Fruit fly (Drosophila melanogaster) whole organism, wandering third instar larva: ENCODE results near the gene CG1637.
A peak's percentile ranks its signal among the peaks of the same experiment; 100 is the strongest.

ENCODE experiments used
- CG32264 ChIP-seq: fragments of 200-800 bp; sonication (Bioruptor generic); optimal IDR thresholded peaks from 2 replicates; lab custom pipeline; 2016; ENCODE audit warnings: missing biosample characterization, missing genetic modification characterization
- CG9705 ChIP-seq: fragments of 200-800 bp; sonication (Bioruptor generic); optimal IDR thresholded peaks from 2 replicates; lab custom pipeline; 2018; ENCODE audit warnings: missing biosample characterization, mild to moderate bottlenecking, missing genetic modification characterization
- CrebA ChIP-seq: fragments of 200-800 bp; sonication (Bioruptor generic); optimal IDR thresholded peaks from 2 replicates; lab custom pipeline; 2016; ENCODE audit warnings: missing biosample characterization, mild to moderate bottlenecking, missing genetic modification characterization, borderline replicate concordance
- Dfd ChIP-seq: fragments of >200 bp; optimal IDR thresholded peaks from 2 replicates; lab custom pipeline; 2017; ENCODE audit warnings: missing biosample characterization, missing genetic modification characterization
- Dif ChIP-seq: fragments of 200-275, 200-300 bp; sonication (Bioruptor generic); optimal IDR thresholded peaks from 2 replicates; lab custom pipeline; 2018; ENCODE audit warnings: missing biosample characterization, missing genetic modification characterization; ENCODE audit not compliant: partially characterized antibody
- HLH106 ChIP-seq: fragments of 200-800 bp; optimal IDR thresholded peaks from 3 replicates; lab custom pipeline; 2019; ENCODE audit warnings: missing biosample characterization, mild to moderate bottlenecking, missing genetic modification characterization, moderate library complexity
- Hnf4 ChIP-seq: fragments of 200-800 bp; sonication (Bioruptor generic); optimal IDR thresholded peaks from 2 replicates; lab custom pipeline; 2016; ENCODE audit warnings: missing biosample characterization, mild to moderate bottlenecking, missing genetic modification characterization
- Hr78 ChIP-seq: fragments of >200 bp; optimal IDR thresholded peaks from 2 replicates; lab custom pipeline; 2017; ENCODE audit warnings: missing biosample characterization, missing genetic modification characterization
- Jra ChIP-seq: sonication (Bioruptor generic); optimal IDR thresholded peaks from 2 replicates; lab custom pipeline; 2016; ENCODE audit warnings: missing biosample characterization, missing genetic modification characterization
- Mio ChIP-seq: sonication (Bioruptor generic); optimal IDR thresholded peaks from 2 replicates; lab custom pipeline; 2016; ENCODE audit warnings: missing biosample characterization, missing genetic modification characterization
- Myc ChIP-seq: fragments of >200 bp; optimal IDR thresholded peaks from 2 replicates; lab custom pipeline; 2017
- OdsH ChIP-seq: fragments of 200-800 bp; sonication (Bioruptor generic); optimal IDR thresholded peaks from 2 replicates; lab custom pipeline; 2016; ENCODE audit warnings: missing biosample characterization, mild to moderate bottlenecking, missing genetic modification characterization
- Rel ChIP-seq, 2 experiments: fragments of 200-800 bp; sonication (Bioruptor generic) in 1 of 2; optimal IDR thresholded peaks; 2 replicates in 1 of 2; 3 replicates in 1 of 2; lab custom pipeline; 2016 to 2019; ENCODE audit warnings: mild to moderate bottlenecking in 2 of 2, missing biosample characterization in 2 of 2, missing genetic modification characterization in 2 of 2, moderate library complexity in 1 of 2
- Sp1 ChIP-seq: fragments of 200-800 bp; sonication (Bioruptor generic); optimal IDR thresholded peaks from 3 replicates; lab custom pipeline; 2019; ENCODE audit warnings: missing biosample characterization, mild to moderate bottlenecking, missing genetic modification characterization, moderate library complexity
- Vsx2 ChIP-seq: fragments of 200-300, 225-300 bp; sonication (Bioruptor generic); optimal IDR thresholded peaks from 2 replicates; lab custom pipeline; 2018; ENCODE audit warnings: missing biosample characterization, missing genetic modification characterization; ENCODE audit not compliant: partially characterized antibody
- br ChIP-seq: fragments of 200-800 bp; sonication (Bioruptor generic); optimal IDR thresholded peaks from 2 replicates; lab custom pipeline; 2016; ENCODE audit warnings: missing biosample characterization, missing genetic modification characterization
- brk ChIP-seq: fragments of 200-800 bp; sonication (Bioruptor generic); optimal IDR thresholded peaks from 2 replicates; lab custom pipeline; 2016; ENCODE audit warnings: missing biosample characterization, mild to moderate bottlenecking, missing genetic modification characterization
- dl ChIP-seq, 2 experiments: fragments of 175-275, 200-275 bp in 1 of 2; fragments of 200-275 bp in 1 of 2; sonication (Bioruptor generic); optimal IDR thresholded peaks; lab custom pipeline; 2018; ENCODE audit warnings: mild to moderate bottlenecking in 2 of 2, missing biosample characterization in 2 of 2, missing genetic modification characterization in 2 of 2, moderate library complexity in 2 of 2; ENCODE audit not compliant: partially characterized antibody in 2 of 2, insufficient read depth in 1 of 2
- dsf ChIP-seq: sonication (Bioruptor generic); optimal IDR thresholded peaks from 2 replicates; lab custom pipeline; 2016; ENCODE audit warnings: missing biosample characterization, missing genetic modification characterization, borderline replicate concordance
- ey ChIP-seq: fragments of 200-800 bp; sonication (Bioruptor generic); optimal IDR thresholded peaks from 2 replicates; lab custom pipeline; 2016; ENCODE audit warnings: missing biosample characterization, missing genetic modification characterization
- foxo ChIP-seq, 2 experiments: fragments of 200-800 bp; sonication (Bioruptor generic); optimal IDR thresholded peaks; 2 replicates in 1 of 2; 3 replicates in 1 of 2; lab custom pipeline; 2016 to 2017; ENCODE audit warnings: missing biosample characterization in 2 of 2, missing genetic modification characterization in 2 of 2
- fru ChIP-seq: fragments of 200-800 bp; sonication (Bioruptor generic); optimal IDR thresholded peaks from 3 replicates; lab custom pipeline; 2016; ENCODE audit warnings: missing biosample characterization, mild to moderate bottlenecking, missing genetic modification characterization
- h ChIP-seq: fragments of 200-800 bp; sonication (Bioruptor generic); optimal IDR thresholded peaks from 3 replicates; lab custom pipeline; 2016; ENCODE audit warnings: missing biosample characterization, mild to moderate bottlenecking, missing genetic modification characterization
- psq ChIP-seq: fragments of 200-800 bp; sonication (Bioruptor generic); optimal IDR thresholded peaks from 3 replicates; lab custom pipeline; 2017; ENCODE audit warnings: missing biosample characterization, mild to moderate bottlenecking, missing genetic modification characterization, moderate library complexity
- rgr ChIP-seq: fragments of 200-800 bp; sonication (Bioruptor generic); optimal IDR thresholded peaks from 3 replicates; lab custom pipeline; 2016; ENCODE audit warnings: missing biosample characterization, mild to moderate bottlenecking, missing genetic modification characterization
- sage ChIP-seq: fragments of 200-800 bp; sonication (Bioruptor generic); optimal IDR thresholded peaks from 2 replicates; lab custom pipeline; 2016; ENCODE audit warnings: missing biosample characterization, mild to moderate bottlenecking, missing genetic modification characterization
- sv ChIP-seq: fragments of 200-800 bp; sonication (Bioruptor generic); optimal IDR thresholded peaks from 3 replicates; lab custom pipeline; 2016; ENCODE audit warnings: missing biosample characterization, missing genetic modification characterization
- usp ChIP-seq: fragments of >200 bp; optimal IDR thresholded peaks from 2 replicates; lab custom pipeline; 2017; ENCODE audit warnings: missing biosample characterization, missing genetic modification characterization
- woc ChIP-seq: sonication (Bioruptor generic); optimal IDR thresholded peaks from 2 replicates; lab custom pipeline; 2016; ENCODE audit warnings: missing biosample characterization, mild to moderate bottlenecking, missing genetic modification characterization

The CG1637 gene

dm6 chrX:10905047-10905446, 27.4 kb upstream of the CG1637 start:
- TF ChIP-seq OdsH (GFP tag; lab: Kevin White, UChicago): no peak
- TF ChIP-seq usp (GFP tag; lab: Kevin White, UChicago): no peak
- peak; percentile 7 for TF ChIP-seq psq (GFP tag; lab: Kevin White, UChicago)
- TF ChIP-seq Sp1 (GFP tag; lab: Kevin White, UChicago): peak; percentile 24
- peak in 1 of 2 experiments; percentile 42 for TF ChIP-seq foxo (GFP tag; optimal IDR thresholded peaks at IDR 0.05; lab: Kevin White, UChicago)
- peak; percentile 36 for TF ChIP-seq sv (GFP tag; lab: Kevin White, UChicago)
- no peak for TF ChIP-seq ey
- peak; percentile 3 for TF ChIP-seq h (GFP tag; lab: Kevin White, UChicago)
- TF ChIP-seq dl (GFP tag; optimal IDR thresholded peaks at IDR 0.05; lab: Kevin White, UChicago; ENCODE audit: insufficient read depth in 1 of 2, partially characterized antibody in 2 of 2): no peak
- no peak for TF ChIP-seq Dfd (GFP tag; lab: Kevin White, UChicago)
- no peak for TF ChIP-seq sage (GFP tag; lab: Kevin White, UChicago)
- peak; percentile 60 for TF ChIP-seq fru
- no peak for TF ChIP-seq Mio (GFP tag; lab: Kevin White, UChicago)
- TF ChIP-seq Hr78 (GFP tag; lab: Kevin White, UChicago): no peak

- TF ChIP-seq Dif (GFP tag; lab: Kevin White, UChicago) (no peak), Hnf4 (GFP tag; lab: Kevin White, UChicago) (no peak), Vsx2 (no peak), dsf (GFP tag; lab: Kevin White, UChicago) (no peak), woc (GFP tag; lab: Kevin White, UChicago) (no peak)
- TF ChIP-seq, all 38 proteins: peak for 0
Measured at dm6 chrX:10899665-10900064, 22.0 kb upstream of the CG1637 start, which contains the start of gene CG15208. CG15208 (plus strand) TSS chrX:10899965.

dm6 chrX:10899232-10899631, 21.5 kb upstream of the CG1637 start, which contains the start of gene CG1582:
CG1582 (minus strand) TSS chrX:10899302.
- peak; percentile 73 for TF ChIP-seq woc (GFP tag; lab: Kevin White, UChicago)
- TF ChIP-seq Sp1 (GFP tag; lab: Kevin White, UChicago): no peak
- peak; percentile 97 for TF ChIP-seq Myc
- no peak for TF ChIP-seq dl (GFP tag; optimal IDR thresholded peaks at IDR 0.05; lab: Kevin White, UChicago; ENCODE audit: insufficient read depth in 1 of 2, partially characterized antibody in 2 of 2)
- TF ChIP-seq h (GFP tag; lab: Kevin White, UChicago): peak; percentile 4
- TF ChIP-seq HLH106 (tag; lab: Kevin White, UChicago): peak; percentile 52

dm6 chrX:10893208-10893607, 15.5 kb upstream of the CG1637 start:
- TF ChIP-seq HLH106 (tag; lab: Kevin White, UChicago) (no peak), fru (peak; percentile 20), brk (GFP tag; lab: Kevin White, UChicago) (no peak), rgr (GFP tag; lab: Kevin White, UChicago) (peak; percentile 20), Jra (no peak), h (GFP tag; lab: Kevin White, UChicago) (no peak), CrebA (GFP tag; lab: Kevin White, UChicago) (no peak), ey (peak; percentile 24), CG9705 (GFP tag; lab: Kevin White, UChicago) (no peak), Rel (GFP tag; optimal IDR thresholded peaks at IDR 0.05; lab: Kevin White, UChicago) (no peak), Rel (tag; optimal IDR thresholded peaks at IDR 0.05; lab: Kevin White, UChicago) (peak; percentile 3), br (GFP tag; lab: Kevin White, UChicago) (peak; percentile 14), CG32264 (GFP tag; lab: Kevin White, UChicago) (no peak)

- no peak for TF ChIP-seq CrebA (GFP tag; lab: Kevin White, UChicago)
- no peak for TF ChIP-seq psq (GFP tag; lab: Kevin White, UChicago)
- TF ChIP-seq h (GFP tag; lab: Kevin White, UChicago): no peak
- no peak for TF ChIP-seq sage (GFP tag; lab: Kevin White, UChicago)
- TF ChIP-seq brk (GFP tag; lab: Kevin White, UChicago): no peak
Measured at dm6 chrX:10891150-10891549, 13.5 kb upstream of the CG1637 start, which contains the start of gene Ork1. Ork1 (minus strand) TSS chrX:10891250.
